Worm (Caenorhabditis elegans) whole organism, L1 larva: ENCODE measurements around the gene srg-41.

Experiments used
- C04F5.9 ChIP-seq: sonication (generic microtip); optimal IDR thresholded peaks from 2 replicates; lab custom pipeline; 2016; ENCODE audit warnings: missing genetic modification characterization, missing compliant biosample characterization
- C16A3.4 ChIP-seq: fragments of 150-350 bp; optimal IDR thresholded peaks from 2 replicates; lab custom pipeline; 2014; ENCODE audit warnings: missing biosample characterization, missing genetic modification characterization
- blmp-1 ChIP-seq: fragments of 150-350 bp; optimal IDR thresholded peaks from 2 replicates; lab custom pipeline; 2014; ENCODE audit warnings: missing biosample characterization, missing genetic modification characterization
- ceh-63 ChIP-seq: fragments of 200-800 bp; sonication (Bioruptor generic); optimal IDR thresholded peaks from 2 replicates; lab custom pipeline; 2018; ENCODE audit warnings: mild to moderate bottlenecking, missing genetic modification characterization, missing compliant biosample characterization
- ceh-82 ChIP-seq, 3 experiments: fragments of 150-350 bp in 1 of 3; sonication (generic microtip) in 2 of 3; optimal IDR thresholded peaks; 2 replicates each; lab custom pipeline; 2014 to 2017; ENCODE audit warnings: missing biosample characterization in 3 of 3, missing genetic modification characterization in 3 of 3
- ceh-88 ChIP-seq: fragments of 200-800 bp; sonication (Bioruptor generic); IDR thresholded peaks from 2 replicates; pipeline ENCODE4 v1.3.6; 2022; ENCODE audit warnings: missing genetic modification characterization, missing compliant biosample characterization
- ceh-90 ChIP-seq: sonication (generic microtip); optimal IDR thresholded peaks from 2 replicates; lab custom pipeline; 2016; ENCODE audit warnings: missing genetic modification characterization, missing compliant biosample characterization
- dpl-1 ChIP-seq, 3 experiments: fragments of 150-350 bp in 2 of 3; sonication (generic microtip) in 1 of 3; optimal IDR thresholded peaks; 2 replicates each; lab custom pipeline; 2014 to 2017; ENCODE audit warnings: missing biosample characterization in 3 of 3, missing genetic modification characterization in 3 of 3, missing genetic modification reagents in 3 of 3
- efl-3 ChIP-seq: fragments of 200-800 bp; sonication (Bioruptor generic); optimal IDR thresholded peaks from 2 replicates; lab custom pipeline; 2018; ENCODE audit warnings: mild to moderate bottlenecking, missing genetic modification characterization, missing compliant biosample characterization
- egl-13 ChIP-seq: sonication (generic microtip); optimal IDR thresholded peaks from 2 replicates; lab custom pipeline; 2016; ENCODE audit warnings: missing genotype, missing genetic modification reagents, missing genetic modification characterization, missing compliant biosample characterization
- elt-3 ChIP-seq, 6 experiments: fragments of 150-350 bp in 1 of 6; sonication (generic microtip); optimal IDR thresholded peaks; 2 replicates each; lab custom pipeline; 2017 to 2018; ENCODE audit warnings: missing biosample characterization in 6 of 6, missing genetic modification characterization in 6 of 6, inconsistent platforms in 1 of 6
- ets-5 ChIP-seq: fragments of 200-800 bp; sonication (Bioruptor generic); IDR thresholded peaks from 2 replicates; pipeline ENCODE4 v1.3.6; 2022; ENCODE audit warnings: missing genetic modification characterization, missing compliant biosample characterization
- fkh-10 ChIP-seq: sonication (generic microtip); optimal IDR thresholded peaks from 2 replicates; lab custom pipeline; 2017; ENCODE audit warnings: missing biosample characterization, missing genetic modification reagents, missing genetic modification characterization
- grh-1 ChIP-seq: fragments of 200-800 bp; sonication (Bioruptor generic); IDR thresholded peaks from 2 replicates; pipeline ENCODE4 v1.3.6; 2022; ENCODE audit warnings: missing genetic modification reagents, missing genetic modification characterization, missing compliant biosample characterization
- hlh-17 ChIP-seq: fragments of 200-800 bp; sonication (Bioruptor generic); optimal IDR thresholded peaks from 2 replicates; lab custom pipeline; 2018; ENCODE audit warnings: missing genetic modification characterization, mild to moderate bottlenecking, missing compliant biosample characterization, moderate library complexity, borderline replicate concordance
- hlh-4 ChIP-seq: sonication (generic microtip); optimal IDR thresholded peaks from 2 replicates; lab custom pipeline; 2016; ENCODE audit warnings: mild to moderate bottlenecking, missing genetic modification characterization, missing compliant biosample characterization
- isw-1 ChIP-seq: fragments of 200-800 bp; sonication (Bioruptor generic); IDR thresholded peaks from 2 replicates; pipeline ENCODE4 v1.3.6; 2022; ENCODE audit warnings: missing genetic modification characterization, missing compliant biosample characterization
- jun-1 ChIP-seq: fragments of 150-350 bp; optimal IDR thresholded peaks from 2 replicates; lab custom pipeline; 2014; ENCODE audit warnings: missing biosample characterization, missing genetic modification reagents, missing genetic modification characterization
- lin-13 ChIP-seq: fragments of 150-350 bp; optimal IDR thresholded peaks from 2 replicates; lab custom pipeline; 2014; ENCODE audit warnings: missing biosample characterization, missing genetic modification reagents, missing genetic modification characterization
- lin-14 ChIP-seq: fragments of 200-800 bp; sonication (Bioruptor generic); optimal IDR thresholded peaks from 2 replicates; lab custom pipeline; 2018; ENCODE audit warnings: mild to moderate bottlenecking, missing genetic modification characterization, moderate library complexity, missing compliant biosample characterization
- lin-35 ChIP-seq, 2 experiments: fragments of 150-350 bp; optimal IDR thresholded peaks; 2 replicates each; lab custom pipeline; 2014; ENCODE audit warnings: missing biosample characterization in 2 of 2, missing genetic modification characterization in 2 of 2, missing genetic modification reagents in 2 of 2
- lir-3 ChIP-seq: sonication (generic microtip); optimal IDR thresholded peaks from 2 replicates; lab custom pipeline; 2016; ENCODE audit warnings: mild to moderate bottlenecking, missing genetic modification characterization, moderate library complexity, missing compliant biosample characterization; ENCODE audit not compliant: poor library complexity
- lsy-2 ChIP-seq, 2 experiments: fragments of 150-350 bp; optimal IDR thresholded peaks; 2 replicates each; lab custom pipeline; 2014; ENCODE audit warnings: missing biosample characterization in 2 of 2, missing genetic modification characterization in 2 of 2
- mab-9 ChIP-seq: fragments of 200-800 bp; sonication (Bioruptor generic); IDR thresholded peaks from 2 replicates; pipeline ENCODE4 v1.3.6; 2022; ENCODE audit warnings: missing genetic modification reagents, missing genetic modification characterization, missing compliant biosample characterization
- mep-1 ChIP-seq: fragments of 150-350 bp; optimal IDR thresholded peaks from 2 replicates; lab custom pipeline; 2014; ENCODE audit warnings: missing biosample characterization, missing genetic modification characterization
- nhr-11 ChIP-seq: fragments of 150-350 bp; optimal IDR thresholded peaks from 2 replicates; lab custom pipeline; 2014; ENCODE audit warnings: missing biosample characterization, missing genetic modification characterization
- nhr-20 ChIP-seq: sonication (generic microtip); optimal IDR thresholded peaks from 2 replicates; lab custom pipeline; 2016; ENCODE audit warnings: mild to moderate bottlenecking, missing genetic modification characterization, missing compliant biosample characterization
- nhr-47 ChIP-seq: sonication (generic microtip); optimal IDR thresholded peaks from 2 replicates; lab custom pipeline; 2016; ENCODE audit warnings: mild to moderate bottlenecking, missing genetic modification characterization, moderate library complexity, missing compliant biosample characterization
- nhr-71 ChIP-seq: sonication (generic microtip); optimal IDR thresholded peaks from 2 replicates; lab custom pipeline; 2016; ENCODE audit warnings: mild to moderate bottlenecking, missing genetic modification characterization, moderate library complexity, missing compliant biosample characterization
- nhr-76 ChIP-seq: sonication (generic microtip); optimal IDR thresholded peaks from 2 replicates; lab custom pipeline; 2017; ENCODE audit warnings: missing biosample characterization, missing genetic modification characterization
- nhr-77 ChIP-seq: fragments of 150-350 bp; optimal IDR thresholded peaks from 2 replicates; lab custom pipeline; 2014; ENCODE audit warnings: missing biosample characterization, missing genetic modification characterization
- nhr-84 ChIP-seq: sonication (generic microtip); optimal IDR thresholded peaks from 2 replicates; lab custom pipeline; 2017; ENCODE audit warnings: missing biosample characterization, missing genetic modification characterization
- nhr-85 ChIP-seq: sonication (generic microtip); peaks from one replicate; lab custom pipeline; 2016; ENCODE audit warnings: missing genetic modification characterization, inconsistent platforms, missing compliant biosample characterization
- skn-1 ChIP-seq: fragments of 150-350 bp; optimal IDR thresholded peaks from 2 replicates; lab custom pipeline; 2014; ENCODE audit warnings: missing biosample characterization, missing genetic modification characterization
- snpc-4 ChIP-seq: fragments of 150-350 bp; optimal IDR thresholded peaks from 2 replicates; lab custom pipeline; 2014; ENCODE audit warnings: missing biosample characterization, missing genetic modification characterization
- snu-23 ChIP-seq: sonication (generic microtip); optimal IDR thresholded peaks from 2 replicates; lab custom pipeline; 2016; ENCODE audit warnings: missing genetic modification characterization, missing compliant biosample characterization
- sox-4 ChIP-seq: sonication (generic microtip); optimal IDR thresholded peaks from 2 replicates; lab custom pipeline; 2016; ENCODE audit warnings: missing genetic modification characterization, missing compliant biosample characterization
- sptf-1 ChIP-seq: fragments of 150-350 bp; optimal IDR thresholded peaks from 2 replicates; lab custom pipeline; 2014; ENCODE audit warnings: missing biosample characterization, missing genetic modification characterization
- sup-37 ChIP-seq: fragments of 200-800 bp; sonication (Bioruptor generic); optimal IDR thresholded peaks from 2 replicates; lab custom pipeline; 2018; ENCODE audit warnings: mild to moderate bottlenecking, missing genetic modification characterization, missing compliant biosample characterization
- swsn-7 ChIP-seq: sonication (generic microtip); optimal IDR thresholded peaks from 2 replicates; lab custom pipeline; 2016; ENCODE audit warnings: missing genetic modification characterization, missing compliant biosample characterization
- tbx-2 ChIP-seq: sonication (generic microtip); optimal IDR thresholded peaks from 2 replicates; lab custom pipeline; 2016; ENCODE audit warnings: missing genetic modification characterization, missing compliant biosample characterization
- unc-30 ChIP-seq: sonication (generic microtip); optimal IDR thresholded peaks from 2 replicates; lab custom pipeline; 2017; ENCODE audit warnings: missing biosample characterization, missing genetic modification characterization
- vab-15 ChIP-seq: sonication (generic microtip); optimal IDR thresholded peaks from 2 replicates; lab custom pipeline; 2017; ENCODE audit warnings: missing genotype, mild to moderate bottlenecking, missing genetic modification characterization, missing compliant biosample characterization
- xbp-1 ChIP-seq: sonication (generic microtip); optimal IDR thresholded peaks from 2 replicates; lab custom pipeline; 2016; ENCODE audit warnings: missing genetic modification characterization, missing compliant biosample characterization
- ztf-4 ChIP-seq: fragments of 150-350 bp; optimal IDR thresholded peaks from 2 replicates; lab custom pipeline; 2014; ENCODE audit warnings: missing biosample characterization, missing genetic modification characterization

The srg-41 gene

ce11 chrV:11196631-11197258 lies 35.1 kb upstream of the srg-41 start:
- TF ChIP-seq isw-1 (GFP tag; lab: Robert Waterston, UW), result no peak
- no peak for TF ChIP-seq egl-13 (tag; lab: Kevin White, UChicago)
- no peak for TF ChIP-seq nhr-11 (tag; lab: Kevin White, UChicago)
- TF ChIP-seq C16A3.4, result peak; percentile 16
- no peak for TF ChIP-seq nhr-84
- TF ChIP-seq nhr-76 (tag; lab: Kevin White, UChicago), result no peak
- no peak for TF ChIP-seq dpl-1 (GFP tag; optimal IDR thresholded peaks at IDR 0.05; lab: Kevin White, UChicago)
- TF ChIP-seq nhr-47 (tag; lab: Kevin White, UChicago), result peak; percentile 9
- no peak for TF ChIP-seq sox-4 (tag; lab: Kevin White, UChicago)
- peak in 2 of 6 experiments; percentile 12 to 31 for TF ChIP-seq elt-3 (tag; optimal IDR thresholded peaks at IDR 0.05; lab: Kevin White, UChicago)
- no peak for TF ChIP-seq ets-5
- TF ChIP-seq ceh-82 (tag; optimal IDR thresholded peaks at IDR 0.05; lab: Kevin White, UChicago), result peak in 1 of 3 experiments; percentile 17
- no peak for TF ChIP-seq ceh-90
- TF ChIP-seq blmp-1 (tag; lab: Kevin White, UChicago), result peak; percentile 79
- no peak for TF ChIP-seq nhr-77
- no peak for TF ChIP-seq mab-9 (GFP tag; lab: Robert Waterston, UW)
- no peak for TF ChIP-seq jun-1 (tag; lab: Kevin White, UChicago)
- TF ChIP-seq lsy-2 (tag; optimal IDR thresholded peaks at IDR 0.05; lab: Kevin White, UChicago), result peak in 1 of 2 experiments; percentile 21
- no peak for TF ChIP-seq sup-37 (GFP tag; lab: Kevin White, UChicago)
- peak; percentile 48 for TF ChIP-seq nhr-71 (tag; lab: Kevin White, UChicago)
- TF ChIP-seq mep-1, result peak; percentile 28
- TF ChIP-seq xbp-1, result peak; percentile 16
- peak; percentile 53 for TF ChIP-seq snu-23 (GFP tag; lab: Kevin White, UChicago)
- peak; percentile 77 for TF ChIP-seq lin-14 (GFP tag; lab: Kevin White, UChicago)
- TF ChIP-seq tbx-2, result peak; percentile 23
- TF ChIP-seq swsn-7 (tag; lab: Kevin White, UChicago), result no peak
- no peak for TF ChIP-seq ztf-4
- TF ChIP-seq unc-30 (tag; lab: Kevin White, UChicago), result no peak
- TF ChIP-seq grh-1 (GFP tag; lab: Robert Waterston, UW), result peak; percentile 85
- no peak for TF ChIP-seq lin-13 (GFP tag; lab: Kevin White, UChicago)
- TF ChIP-seq lin-35 (GFP tag; optimal IDR thresholded peaks at IDR 0.05; lab: Kevin White, UChicago), result peak in 1 of 2 experiments; percentile 34
- TF ChIP-seq nhr-85, result peak; percentile 97
- no peak for TF ChIP-seq sptf-1 (tag; lab: Kevin White, UChicago)
- TF ChIP-seq hlh-4, result no peak
- no peak for TF ChIP-seq efl-3 (GFP tag; lab: Kevin White, UChicago)
- no peak for TF ChIP-seq snpc-4
- no peak for TF ChIP-seq skn-1 (tag; lab: Kevin White, UChicago)
- TF ChIP-seq nhr-20 (tag; lab: Kevin White, UChicago), result peak; percentile 55
- TF ChIP-seq vab-15 (tag; lab: Kevin White, UChicago), result no peak
- TF ChIP-seq lir-3 (tag; lab: Kevin White, UChicago), result no peak
- TF ChIP-seq ceh-63 (GFP tag; lab: Kevin White, UChicago), result no peak
- no peak for TF ChIP-seq ceh-88 (GFP tag; lab: Robert Waterston, UW)
- TF ChIP-seq hlh-17, result no peak
- TF ChIP-seq C04F5.9, result no peak
- TF ChIP-seq fkh-10, result no peak
